Fruit fly (Drosophila melanogaster) ovary, adult (tissue): ENCODE measurements around the gene tx.
A peak's percentile ranks its signal among the peaks of the same experiment; 100 is the strongest.

Experiments
- CG17801 ChIP-seq: fragments of 200-800 bp; optimal IDR thresholded peaks from 2 replicates; lab custom pipeline; 2019; ENCODE audit warnings: missing biosample characterization, mild to moderate bottlenecking, missing genetic modification characterization, moderate library complexity; ENCODE audit not compliant: partially characterized antibody

Gene tx

dm6 chr3R:26440455-26441196 is at the start of gene tx:
tx (plus strand) TSS chr3R:26440778.
- no peak for TF ChIP-seq CG17801 (GFP tag; lab: Kevin White, UChicago)

- no peak for TF ChIP-seq CG17801 (GFP tag; lab: Kevin White, UChicago)
Observed at dm6 chr3R:26403556-26403955, 37.0 kb upstream of the tx start, which contains the start of gene ppk15. ppk15 (minus strand) TSS chr3R:26403656.

- TF ChIP-seq CG17801 (GFP tag; lab: Kevin White, UChicago): peak; percentile 6
Observed at dm6 chr3R:26409780-26410179, 30.8 kb upstream of the tx start.

- TF ChIP-seq CG17801 (GFP tag; lab: Kevin White, UChicago): no peak
Observed at dm6 chr3R:26413788-26414187, 26.8 kb upstream of the tx start, which contains the start of gene Ald2. Ald2 (plus strand) TSS chr3R:26414088.

- no peak for TF ChIP-seq CG17801 (GFP tag; lab: Kevin White, UChicago)
Observed at dm6 chr3R:26425005-26425404, 15.6 kb upstream of the tx start, which contains the start of gene CG6503. CG6503 (minus strand) TSS chr3R:26425105.

- TF ChIP-seq CG17801 (GFP tag; lab: Kevin White, UChicago): no peak
Observed at dm6 chr3R:26425681-26426080, 14.9 kb upstream of the tx start, which contains the start of gene CG34291. CG34291 (minus strand) TSS chr3R:26425781.

dm6 chr3R:26428220-26428619 is 12.4 kb upstream of the tx start:
- no peak for TF ChIP-seq CG17801 (GFP tag; lab: Kevin White, UChicago)

dm6 chr3R:26429619-26430018 is 11.0 kb upstream of the tx start:
- TF ChIP-seq CG17801 (GFP tag; lab: Kevin White, UChicago): no peak

- TF ChIP-seq CG17801 (GFP tag; lab: Kevin White, UChicago): no peak
Observed at dm6 chr3R:26432526-26432925, 8.1 kb upstream of the tx start.

dm6 chr3R:26432978-26433377 is 7.6 kb upstream of the tx start:
- no peak for TF ChIP-seq CG17801 (GFP tag; lab: Kevin White, UChicago)

- TF ChIP-seq CG17801 (GFP tag; lab: Kevin White, UChicago): no peak
Observed at dm6 chr3R:26433743-26434142, 6.8 kb upstream of the tx start.

- TF ChIP-seq CG17801 (GFP tag; lab: Kevin White, UChicago): no peak
Observed at dm6 chr3R:26436001-26436400, 4.6 kb upstream of the tx start.

dm6 chr3R:26436540-26436939 is 4.0 kb upstream of the tx start:
- TF ChIP-seq CG17801 (GFP tag; lab: Kevin White, UChicago): no peak

dm6 chr3R:26442609-26443180 is 2.1 kb downstream of the tx start:
- TF ChIP-seq CG17801 (GFP tag; lab: Kevin White, UChicago): no peak

- no peak for TF ChIP-seq CG17801 (GFP tag; lab: Kevin White, UChicago)
Observed at dm6 chr3R:26443343-26443742, 2.8 kb downstream of the tx start.
